Worm (Caenorhabditis elegans) whole organism, early embryonic: ENCODE measurements around the gene ssu-2.
"Not testable (repeated sequence)": the region's sequence is repeated elsewhere in the genome, so short reads cannot be mapped to it uniquely, and the experiment has no call there.

Source experiments
- B0310.2 ChIP-seq: sonication (generic microtip); optimal IDR thresholded peaks from 2 replicates; lab custom pipeline; 2016; ENCODE audit warnings: mild to moderate bottlenecking, missing genetic modification characterization, missing compliant biosample characterization
- ama-1 ChIP-seq: fragments of 150-350 bp; optimal IDR thresholded peaks from 2 replicates; lab custom pipeline; 2014
- ceh-13 ChIP-seq: fragments of 200-800 bp; sonication (Bioruptor generic); optimal IDR thresholded peaks from 2 replicates; lab custom pipeline; 2018; ENCODE audit warnings: mild to moderate bottlenecking, missing genetic modification characterization, missing compliant biosample characterization
- ets-7 ChIP-seq: sonication (generic microtip); optimal IDR thresholded peaks from 2 replicates; lab custom pipeline; 2016; ENCODE audit warnings: missing genotype, missing genetic modification characterization, missing compliant biosample characterization
- hnd-1 ChIP-seq: sonication (generic microtip); optimal IDR thresholded peaks from 2 replicates; lab custom pipeline; 2016; ENCODE audit warnings: missing genetic modification characterization, missing compliant biosample characterization
- pes-1 ChIP-seq: fragments of 200-800 bp; sonication (Bioruptor generic); IDR thresholded peaks from 2 replicates; pipeline ENCODE4 v1.3.6; 2022; ENCODE audit warnings: missing genetic modification reagents, missing genetic modification characterization, missing compliant biosample characterization
- scrt-1 ChIP-seq: fragments of 200-800 bp; sonication (Bioruptor generic); IDR thresholded peaks from 2 replicates; pipeline ENCODE4 v1.3.6; 2022; ENCODE audit warnings: missing genetic modification characterization, missing compliant biosample characterization
- sea-1 ChIP-seq: fragments of 200-800 bp; sonication (Bioruptor generic); conservative IDR thresholded peaks from 2 replicates; pipeline ENCODE4 v1.3.6; 2022; ENCODE audit warnings: missing genetic modification characterization, missing compliant biosample characterization

DNA sequence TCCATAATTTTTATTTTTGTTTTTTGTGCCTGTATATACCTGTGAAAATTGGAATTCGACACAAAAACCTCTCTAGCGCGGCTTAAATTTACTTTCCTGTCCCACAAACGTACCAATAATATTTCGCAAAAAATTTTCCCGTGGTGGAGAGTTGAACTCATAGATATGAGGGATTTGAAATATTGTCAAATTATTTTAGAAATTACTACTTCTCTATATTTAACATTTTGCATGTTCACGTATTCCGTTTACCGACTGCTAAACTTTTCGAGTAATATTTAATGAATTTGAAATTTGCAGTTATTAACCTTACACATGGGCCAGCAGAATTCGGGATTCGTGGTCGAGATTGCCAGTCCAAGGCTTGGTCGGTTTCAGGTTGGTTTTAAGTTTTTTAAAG, 12.8 kb downstream of the ssu-2 start, which contains the start of gene Y67A10A.7:
- not testable (repeated sequence) for TF ChIP-seq ceh-13 (GFP tag; lab: Kevin White, UChicago); hnd-1 (tag; lab: Kevin White, UChicago); scrt-1 (GFP tag; lab: Robert Waterston, UW); ama-1 (lab: Kevin White, UChicago); ets-7 (tag; lab: Kevin White, UChicago); pes-1; B0310.2 (tag; lab: Kevin White, UChicago); sea-1 (GFP tag; lab: Robert Waterston, UW)
